Worm (Caenorhabditis elegans) whole organism, midembryonic: ENCODE measurements around the gene col-141.

ENCODE experiments used
- T22C8.4 ChIP-seq: fragments of 200-800 bp; sonication (Bioruptor generic); IDR thresholded peaks from 2 replicates; pipeline ENCODE4 v1.3.6; 2022; ENCODE audit warnings: missing genetic modification characterization, missing compliant biosample characterization
- flt-1 ChIP-seq: fragments of 200-800 bp; sonication (Bioruptor generic); IDR thresholded peaks from 2 replicates; pipeline ENCODE4 v1.3.6; 2022; ENCODE audit warnings: missing genetic modification characterization, missing compliant biosample characterization
- klf-2 ChIP-seq: fragments of 200-800 bp; sonication (Bioruptor generic); conservative IDR thresholded peaks from 2 replicates; pipeline ENCODE4 v1.3.6; 2022; ENCODE audit warnings: missing genetic modification reagents, missing genetic modification characterization, missing compliant biosample characterization
- med-1 ChIP-seq: sonication (generic microtip); optimal IDR thresholded peaks from 2 replicates; lab custom pipeline; 2017; ENCODE audit warnings: missing genetic modification characterization, mild to moderate bottlenecking, missing compliant biosample characterization, antibody characterized with exemption, missing genetic modification reagents; ENCODE audit not compliant: insufficient read depth
- ztf-23 ChIP-seq: fragments of 200-800 bp; sonication (Bioruptor generic); IDR thresholded peaks from 2 replicates; pipeline ENCODE4 v1.3.6; 2022; ENCODE audit warnings: missing genetic modification reagents, missing genetic modification characterization, missing compliant biosample characterization

DNA sequence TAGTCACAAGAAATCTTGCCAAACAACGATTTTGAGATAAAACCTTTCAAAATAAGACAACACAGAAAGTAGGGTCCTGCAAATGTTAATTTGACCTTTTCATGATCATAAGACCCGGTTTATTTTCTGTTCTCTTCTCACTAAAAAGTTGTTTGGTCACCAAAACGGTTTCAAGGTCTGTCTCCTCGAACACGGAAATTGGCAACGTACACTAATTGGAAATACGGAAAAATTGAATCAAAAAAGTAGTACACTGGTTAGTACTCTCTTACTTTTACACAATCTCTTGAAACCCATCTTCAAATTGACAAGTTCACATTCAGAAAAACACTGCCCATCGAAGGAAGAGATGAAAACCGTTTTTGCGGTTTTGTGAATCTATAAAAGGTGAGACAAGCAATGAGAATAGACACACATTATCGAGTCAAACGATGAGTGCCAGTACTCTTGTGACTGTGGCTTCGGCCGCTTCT is 1.3 kb downstream of the col-141 start, which contains the start of gene col-142:
- no peak for TF ChIP-seq ztf-23
- TF ChIP-seq klf-2: no peak
- TF ChIP-seq flt-1 (GFP tag; lab: Robert Waterston, UW): no peak
- TF ChIP-seq T22C8.4 (GFP tag; lab: Robert Waterston, UW): no peak
- no peak for TF ChIP-seq med-1 (GFP tag; lab: Kevin White, UChicago)
